Worm (Caenorhabditis elegans) whole organism, L4 larva: ENCODE data around the gene C33C12.4.
A peak's percentile ranks its signal among the peaks of the same experiment; 100 is the strongest.
"Not testable (repeated sequence)": the region's sequence is repeated elsewhere in the genome, so short reads cannot be mapped to it uniquely, and the experiment has no call there.

ENCODE experiments used
- Y75B8A.6 ChIP-seq: fragments of 200-800 bp; sonication (Bioruptor generic); IDR thresholded peaks from 2 replicates; pipeline ENCODE4 v1.3.6; 2022; ENCODE audit warnings: missing genetic modification reagents, missing genetic modification characterization, missing compliant biosample characterization
- aly-2 ChIP-seq: sonication (generic microtip); optimal IDR thresholded peaks from 2 replicates; lab custom pipeline; 2018; ENCODE audit warnings: missing biosample characterization, missing genetic modification characterization
- ama-1 ChIP-seq: fragments of 150-350 bp; optimal IDR thresholded peaks from 2 replicates; lab custom pipeline; 2014; ENCODE audit warnings: inconsistent platforms, mixed read lengths
- ceh-32 ChIP-seq: sonication (generic microtip); optimal IDR thresholded peaks from 2 replicates; lab custom pipeline; 2016; ENCODE audit warnings: mild to moderate bottlenecking, missing genetic modification characterization, missing compliant biosample characterization; ENCODE audit not compliant: poor library complexity
- ceh-44 ChIP-seq: fragments of 200-800 bp; sonication (Bioruptor generic); IDR thresholded peaks from 2 replicates; pipeline ENCODE4 v1.3.6; 2022; ENCODE audit warnings: missing genetic modification reagents, missing genetic modification characterization, missing compliant biosample characterization
- ceh-62 ChIP-seq: sonication (generic microtip); optimal IDR thresholded peaks from 2 replicates; lab custom pipeline; 2017; ENCODE audit warnings: missing biosample characterization, missing genetic modification characterization
- ceh-82 ChIP-seq: sonication (generic microtip); optimal IDR thresholded peaks from 2 replicates; lab custom pipeline; 2017; ENCODE audit warnings: missing biosample characterization, missing genetic modification characterization
- daf-8 ChIP-seq: fragments of 200-800 bp; sonication (Bioruptor generic); IDR thresholded peaks from 2 replicates; pipeline ENCODE4 v1.3.6; 2022; ENCODE audit warnings: missing genetic modification characterization, missing compliant biosample characterization
- dmd-9 ChIP-seq: fragments of 200-800 bp; sonication (Bioruptor generic); IDR thresholded peaks from 2 replicates; pipeline ENCODE4 v1.3.6; 2022; ENCODE audit warnings: missing genetic modification reagents, missing genetic modification characterization, missing compliant biosample characterization
- duxl-1 ChIP-seq: sonication (generic microtip); optimal IDR thresholded peaks from 2 replicates; lab custom pipeline; 2016; ENCODE audit warnings: mild to moderate bottlenecking, missing genetic modification characterization, moderate library complexity, missing compliant biosample characterization; ENCODE audit not compliant: poor library complexity
- fos-1 ChIP-seq: fragments of 150-350 bp; optimal IDR thresholded peaks from 2 replicates; lab custom pipeline; 2014; ENCODE audit warnings: missing biosample characterization, missing genetic modification characterization
- lim-7 ChIP-seq: fragments of 200-800 bp; sonication (Bioruptor generic); IDR thresholded peaks from 2 replicates; pipeline ENCODE4 v1.3.6; 2022; ENCODE audit warnings: missing genetic modification characterization, missing compliant biosample characterization
- lin-1 ChIP-seq: fragments of 200-800 bp; sonication (Bioruptor generic); IDR thresholded peaks from 2 replicates; pipeline ENCODE4 v1.3.6; 2022; ENCODE audit warnings: missing genetic modification reagents, missing genetic modification characterization, missing compliant biosample characterization
- lin-15B ChIP-seq: fragments of 150-350 bp; sonication (generic microtip); optimal IDR thresholded peaks from 3 replicates; lab custom pipeline; 2014; ENCODE audit warnings: missing biosample characterization, missing genetic modification characterization
- lir-3 ChIP-seq: sonication (generic microtip); optimal IDR thresholded peaks from 2 replicates; lab custom pipeline; 2016; ENCODE audit warnings: mild to moderate bottlenecking, missing genetic modification characterization, missing compliant biosample characterization
- madf-9 ChIP-seq: fragments of 200-800 bp; sonication (Bioruptor generic); conservative IDR thresholded peaks from 2 replicates; pipeline ENCODE4 v1.3.6; 2022; ENCODE audit warnings: missing genetic modification reagents, missing genetic modification characterization, missing compliant biosample characterization
- mep-1 ChIP-seq: fragments of 150-350 bp; sonication (generic microtip); optimal IDR thresholded peaks from 3 replicates; lab custom pipeline; 2014; ENCODE audit warnings: missing biosample characterization, missing genetic modification characterization
- mxl-2 ChIP-seq: fragments of 200-800 bp; sonication (Bioruptor generic); conservative IDR thresholded peaks from 2 replicates; pipeline ENCODE4 v1.3.6; 2022; ENCODE audit warnings: missing genetic modification reagents, missing genetic modification characterization, missing compliant biosample characterization
- nhr-11 ChIP-seq: fragments of 150-350 bp; optimal IDR thresholded peaks from 2 replicates; lab custom pipeline; 2014; ENCODE audit warnings: missing biosample characterization, missing genetic modification characterization
- nhr-111 ChIP-seq: fragments of 200-800 bp; sonication (Bioruptor generic); optimal IDR thresholded peaks from 2 replicates; lab custom pipeline; 2018; ENCODE audit warnings: mild to moderate bottlenecking, missing genetic modification characterization, missing compliant biosample characterization
- nhr-28 ChIP-seq: fragments of 150-350 bp; optimal IDR thresholded peaks from 2 replicates; lab custom pipeline; 2014; ENCODE audit warnings: missing biosample characterization, missing genetic modification characterization
- pha-4 ChIP-seq, 2 experiments: fragments of 150-350 bp in 1 of 2; fragments of 200-800 bp in 1 of 2; sonication (Bioruptor generic) in 1 of 2; IDR thresholded peaks in 1 of 2; optimal IDR thresholded peaks in 1 of 2; 2 replicates each; pipeline versions ENCODE4 v1.3.6 to Lab custom; 2014 to 2022; ENCODE audit warnings: missing genetic modification characterization in 2 of 2, missing genetic modification reagents in 2 of 2, missing biosample characterization in 1 of 2, missing compliant biosample characterization in 1 of 2
- pqm-1 ChIP-seq: sonication (generic microtip); optimal IDR thresholded peaks from 2 replicates; lab custom pipeline; 2017; ENCODE audit warnings: missing biosample characterization, missing genetic modification characterization
- rbr-2 ChIP-seq: sonication (generic microtip); optimal IDR thresholded peaks from 2 replicates; lab custom pipeline; 2016; ENCODE audit warnings: missing genotype, missing genetic modification characterization, missing compliant biosample characterization
- set-16 ChIP-seq: fragments of 200-800 bp; sonication (Bioruptor generic); IDR thresholded peaks from 2 replicates; pipeline ENCODE4 v1.3.6; 2022; ENCODE audit warnings: missing genetic modification reagents, missing genetic modification characterization, missing compliant biosample characterization
- snpc-1.2 ChIP-seq: fragments of 200-800 bp; sonication (Bioruptor generic); IDR thresholded peaks from 2 replicates; pipeline ENCODE4 v1.3.6; 2022; ENCODE audit warnings: missing genetic modification reagents, missing genetic modification characterization, missing compliant biosample characterization
- tra-1 ChIP-seq: fragments of 200-800 bp; sonication (Bioruptor generic); IDR thresholded peaks from 2 replicates; pipeline ENCODE4 v1.3.6; 2022; ENCODE audit warnings: missing genetic modification reagents, missing genetic modification characterization, missing compliant biosample characterization
- unc-62 ChIP-seq, 3 experiments: fragments of 150-350 bp in 1 of 3; sonication (generic microtip); optimal IDR thresholded peaks in 2 of 3; peaks in 1 of 3; 1 replicate in 1 of 3; 2 replicates in 2 of 3; lab custom pipeline; 2014 to 2017; ENCODE audit warnings: missing biosample characterization in 3 of 3, missing genetic modification characterization in 3 of 3, missing genetic modification reagents in 3 of 3, missing genotype in 1 of 3
- vab-7 ChIP-seq: fragments of 200-800 bp; sonication (Bioruptor generic); IDR thresholded peaks from 2 replicates; pipeline ENCODE4 v1.3.6; 2022; ENCODE audit warnings: missing genetic modification reagents, missing genetic modification characterization, missing compliant biosample characterization
- zag-1 ChIP-seq: fragments of 150-350 bp; optimal IDR thresholded peaks from 2 replicates; lab custom pipeline; 2014; ENCODE audit warnings: missing biosample characterization, missing genetic modification characterization
- zfp-2 ChIP-seq: sonication (generic microtip); optimal IDR thresholded peaks from 2 replicates; lab custom pipeline; 2016; ENCODE audit warnings: mild to moderate bottlenecking, missing genetic modification characterization, missing compliant biosample characterization

Gene C33C12.4

DNA sequence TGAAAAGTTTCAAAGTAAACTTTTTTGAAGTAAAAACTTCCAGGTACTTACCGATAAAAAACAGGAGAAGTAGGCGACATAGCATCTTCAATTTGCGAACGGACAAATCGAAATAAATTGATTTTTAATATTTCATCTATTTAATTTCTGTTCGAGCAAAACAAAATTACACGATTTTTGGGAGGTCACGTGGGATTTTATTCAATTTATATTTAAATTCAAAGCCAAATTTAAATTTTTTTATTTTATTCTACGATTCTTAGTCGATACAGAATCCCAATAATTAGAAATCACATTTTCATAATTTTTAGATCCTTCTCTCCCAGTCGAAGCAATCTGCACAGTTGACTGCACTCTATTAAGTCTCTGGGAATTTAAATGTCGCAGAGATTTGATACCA is 3.8 kb upstream of the C33C12.4 start, which contains the start of gene C33C12.12:
TSS of gene C33C12.12 (minus strand) at position 101 of the 400 bp plus-strand sequence.
- TF ChIP-seq daf-8 (GFP tag; lab: Robert Waterston, UW) (no peak), snpc-1.2 (GFP tag; lab: Robert Waterston, UW) (no peak), lir-3 (tag; lab: Kevin White, UChicago) (no peak), mxl-2 (GFP tag; lab: Robert Waterston, UW) (no peak), pqm-1 (no peak), nhr-11 (tag; lab: Kevin White, UChicago) (no peak), ceh-44 (no peak), rbr-2 (tag; lab: Kevin White, UChicago) (no peak), dmd-9 (GFP tag; lab: Robert Waterston, UW) (no peak), ceh-32 (tag; lab: Kevin White, UChicago) (no peak), pha-4 (GFP tag; IDR thresholded peaks at IDR 0.05; lab: Robert Waterston, UW) (no peak), pha-4 (tag; optimal IDR thresholded peaks at IDR 0.05; lab: Kevin White, UChicago) (no peak), nhr-111 (no peak), lim-7 (GFP tag; lab: Robert Waterston, UW) (no peak), aly-2 (no peak), ceh-82 (tag; lab: Kevin White, UChicago) (no peak), ceh-62 (no peak), vab-7 (GFP tag; lab: Robert Waterston, UW) (no peak), ama-1 (lab: Kevin White, UChicago) (no peak)

DNA sequence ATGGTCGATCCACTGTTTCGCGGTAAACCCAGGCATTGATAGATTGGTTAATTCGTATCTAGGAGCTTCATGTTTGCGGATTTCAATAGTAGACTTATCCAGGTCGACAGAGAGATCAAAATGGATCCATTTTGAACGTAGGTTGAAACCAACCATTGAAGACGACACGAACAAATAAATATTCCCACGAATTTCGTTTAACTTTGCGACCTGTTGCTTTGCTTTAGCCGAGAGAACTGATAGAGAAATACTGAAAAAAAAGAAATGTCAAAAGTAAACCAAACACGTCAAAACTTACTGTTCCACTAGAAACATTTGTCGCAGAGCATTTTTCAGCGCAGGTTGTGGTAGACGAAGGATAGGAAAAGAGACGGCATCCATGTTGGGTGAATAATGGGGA is 2.1 kb upstream of the C33C12.4 start, which contains the start of gene fbxb-38:
TSS of gene fbxb-38 (minus strand) at position 390 of the 400 bp plus-strand sequence.
- TF ChIP-seq unc-62 (GFP tag; optimal IDR thresholded peaks at IDR 0.05 in 1 of 2; lab: Kevin White, UChicago) = peak in 1 of 2 experiments; percentile 91
- TF ChIP-seq unc-62 (tag; optimal IDR thresholded peaks at IDR 0.05; lab: Kevin White, UChicago) = no peak
- no peak for TF ChIP-seq madf-9 (GFP tag; lab: Robert Waterston, UW)
- no peak for TF ChIP-seq tra-1 (GFP tag; lab: Robert Waterston, UW)
- no peak for TF ChIP-seq fos-1
- TF ChIP-seq mep-1 (tag; lab: Kevin White, UChicago) = no peak
- TF ChIP-seq lin-15B = no peak

ce11 chrII:2163370-2163882 is 2.9 kb downstream of the C33C12.4 start, which contains the start of gene C33C12.11:
TSS of gene C33C12.11 (minus strand) at chrII:2163832.
- peak; percentile 87 for TF ChIP-seq set-16 (GFP tag; lab: Robert Waterston, UW)

- TF ChIP-seq zag-1 (tag; lab: Kevin White, UChicago); zfp-2 (tag; lab: Kevin White, UChicago); Y75B8A.6 (GFP tag; lab: Robert Waterston, UW): not testable (repeated sequence)
These were observed 12.6 kb downstream of the C33C12.4 start, which contains the start of gene math-18 for ce11 chrII:2153708-2154107. TSS of gene math-18 (plus strand) at chrII:2154008.

ce11 chrII:2152455-2152854 is 13.8 kb downstream of the C33C12.4 start:
- peak; percentile 51 for TF ChIP-seq pqm-1
- TF ChIP-seq duxl-1 (tag; lab: Kevin White, UChicago) = no peak
- peak; percentile 14 for TF ChIP-seq nhr-28 (tag; lab: Kevin White, UChicago)
- no peak for TF ChIP-seq lin-1
